Fruit fly (Drosophila melanogaster) whole organism, embryonic: ENCODE measurements around the gene p24-1.
A peak's percentile ranks its signal among the peaks of the same experiment; 100 is the strongest.

Experiments used
- Aef1 ChIP-seq: fragments of 200-800 bp; sonication (Bioruptor generic); IDR thresholded peaks from 3 replicates; pipeline ENCODE4 v1.3.6; 2022; ENCODE audit warnings: missing biosample characterization, missing genetic modification characterization
- Atf6 ChIP-seq: fragments of 200-800 bp; sonication (Bioruptor generic); IDR thresholded peaks from 2 replicates; pipeline ENCODE4 v1.3.6; 2022; ENCODE audit warnings: missing biosample characterization, missing genetic modification characterization
- CG11456 ChIP-seq: fragments of 200-800 bp; sonication (Bioruptor generic); IDR thresholded peaks from 3 replicates; pipeline ENCODE4 v1.3.6; 2022; ENCODE audit warnings: missing biosample characterization, missing genetic modification characterization
- CG11504 ChIP-seq: fragments of 200-800 bp; sonication (Bioruptor generic); optimal IDR thresholded peaks from 3 replicates; lab custom pipeline; 2019; ENCODE audit warnings: missing biosample characterization, mild to moderate bottlenecking, missing genetic modification characterization, moderate library complexity
- CG11560 ChIP-seq: fragments of 200-800 bp; sonication (Bioruptor generic); IDR thresholded peaks from 3 replicates; pipeline ENCODE4 v1.3.6; 2022; ENCODE audit warnings: missing biosample characterization, missing genetic modification characterization
- CG1603 ChIP-seq: fragments of 200-800 bp; sonication (Bioruptor generic); optimal IDR thresholded peaks from 2 replicates; lab custom pipeline; 2019; ENCODE audit warnings: missing biosample characterization, mild to moderate bottlenecking, missing genetic modification characterization, moderate library complexity
- CG17328 ChIP-seq: fragments of 200-800 bp; sonication (Bioruptor generic); IDR thresholded peaks from 2 replicates; pipeline ENCODE4 v1.3.6; 2022; ENCODE audit warnings: missing biosample characterization, missing genetic modification characterization
- CG17359 ChIP-seq: fragments of 200-800 bp; sonication (Bioruptor generic); optimal IDR thresholded peaks from 3 replicates; lab custom pipeline; 2018; ENCODE audit warnings: missing biosample characterization, mild to moderate bottlenecking, missing genetic modification characterization, moderate library complexity
- CG17385 ChIP-seq: fragments of 200-800 bp; sonication (Bioruptor generic); optimal IDR thresholded peaks from 3 replicates; lab custom pipeline; 2018; ENCODE audit warnings: missing biosample characterization, mild to moderate bottlenecking, missing genetic modification characterization
- CG18599 ChIP-seq: fragments of 200-800 bp; sonication (Bioruptor generic); optimal IDR thresholded peaks from 3 replicates; lab custom pipeline; 2017; ENCODE audit warnings: missing biosample characterization, missing genetic modification characterization, mild to moderate bottlenecking, moderate library complexity, missing genetic modification reagents
- CG31441 ChIP-seq: fragments of 200-800 bp; sonication (Bioruptor generic); IDR thresholded peaks from 2 replicates; pipeline ENCODE4 v1.3.6; 2022; ENCODE audit warnings: missing biosample characterization, missing genetic modification characterization
- CG32767 ChIP-seq: fragments of 200-800 bp; sonication (Bioruptor generic); IDR thresholded peaks from 2 replicates; pipeline ENCODE4 v1.3.6; 2022; ENCODE audit warnings: missing biosample characterization, missing genetic modification characterization
- CG4424 ChIP-seq: fragments of 200-800 bp; sonication (Bioruptor generic); optimal IDR thresholded peaks from 3 replicates; lab custom pipeline; 2016; ENCODE audit warnings: missing biosample characterization, missing genetic modification characterization
- CG7357 ChIP-seq: fragments of 200-800 bp; sonication (Bioruptor generic); IDR thresholded peaks from 3 replicates; pipeline ENCODE4 v1.3.6; 2022; ENCODE audit warnings: missing biosample characterization, missing genetic modification characterization
- CG7556 ChIP-seq: fragments of 200-800 bp; sonication (Bioruptor generic); optimal IDR thresholded peaks from 2 replicates; lab custom pipeline; 2017; ENCODE audit warnings: missing biosample characterization, mild to moderate bottlenecking, missing genetic modification characterization
- CG7839 ChIP-seq: fragments of 200-800 bp; sonication (Bioruptor generic); optimal IDR thresholded peaks from 3 replicates; lab custom pipeline; 2018; ENCODE audit warnings: missing biosample characterization, mild to moderate bottlenecking, missing genetic modification characterization, moderate library complexity
- Camta ChIP-seq: fragments of 200-800 bp; sonication (Bioruptor generic); optimal IDR thresholded peaks from 2 replicates; lab custom pipeline; 2016; ENCODE audit warnings: missing biosample characterization, missing genetic modification characterization
- CoRest ChIP-seq: fragments of 200-800 bp; sonication (Bioruptor generic); optimal IDR thresholded peaks from 3 replicates; lab custom pipeline; 2018; ENCODE audit warnings: missing biosample characterization, mild to moderate bottlenecking, missing genetic modification characterization, moderate library complexity
- Fer1 ChIP-seq: fragments of 200-800 bp; sonication (Bioruptor generic); optimal IDR thresholded peaks from 2 replicates; lab custom pipeline; 2017; ENCODE audit warnings: missing biosample characterization, mild to moderate bottlenecking, missing genetic modification characterization
- HHEX ChIP-seq: fragments of 200-800 bp; sonication (Bioruptor generic); optimal IDR thresholded peaks from 3 replicates; lab custom pipeline; 2017; ENCODE audit warnings: missing biosample characterization, mild to moderate bottlenecking, missing genetic modification characterization, missing genetic modification reagents
- Lim3 ChIP-seq: fragments of 200-800 bp; sonication (Bioruptor generic); IDR thresholded peaks from 2 replicates; pipeline ENCODE4 v1.3.6; 2022; ENCODE audit warnings: missing biosample characterization, missing genetic modification characterization
- Max ChIP-seq: fragments of 200-800 bp; sonication (Bioruptor generic); optimal IDR thresholded peaks from 2 replicates; lab custom pipeline; 2016; ENCODE audit warnings: missing biosample characterization, mild to moderate bottlenecking, missing genetic modification characterization
- Med ChIP-seq: fragments of 200-800 bp; sonication (Bioruptor generic); peaks from one replicate; lab custom pipeline; 2016; ENCODE audit warnings: missing biosample characterization, missing genetic modification characterization, mild to moderate bottlenecking, inconsistent platforms, moderate library complexity
- Myb ChIP-seq: fragments of 200-800 bp; sonication (Bioruptor generic); optimal IDR thresholded peaks from 2 replicates; lab custom pipeline; 2016; ENCODE audit warnings: missing biosample characterization, missing genetic modification characterization
- Nf-YA ChIP-seq: fragments of 200-800 bp; sonication (Bioruptor generic); IDR thresholded peaks from 2 replicates; pipeline ENCODE4 v1.3.6; 2022; ENCODE audit warnings: missing biosample characterization, missing genetic modification characterization
- Nf-YB ChIP-seq: fragments of 200-800 bp; sonication (Bioruptor generic); optimal IDR thresholded peaks from 3 replicates; lab custom pipeline; 2019; ENCODE audit warnings: missing biosample characterization, mild to moderate bottlenecking, missing genetic modification characterization, moderate library complexity
- Ptx1 ChIP-seq: fragments of 200-800 bp; sonication (Bioruptor generic); IDR thresholded peaks from 2 replicates; pipeline ENCODE4 v1.3.6; 2022; ENCODE audit warnings: missing biosample characterization, missing genetic modification characterization
- Rfx ChIP-seq: fragments of 200-800 bp; sonication (Bioruptor generic); IDR thresholded peaks from 2 replicates; pipeline ENCODE4 v1.3.6; 2022; ENCODE audit warnings: missing biosample characterization, missing genetic modification characterization
- Spps ChIP-seq: fragments of 200-800 bp; sonication (Bioruptor generic); optimal IDR thresholded peaks from 2 replicates; lab custom pipeline; 2018; ENCODE audit warnings: missing biosample characterization, mild to moderate bottlenecking, missing genetic modification characterization
- Xbp1 ChIP-seq: fragments of 200-800 bp; sonication (Bioruptor generic); optimal IDR thresholded peaks from 3 replicates; lab custom pipeline; 2016; ENCODE audit warnings: missing biosample characterization, mild to moderate bottlenecking, missing genetic modification characterization
- ac ChIP-seq: fragments of 200-800 bp; sonication (Bioruptor generic); optimal IDR thresholded peaks from 3 replicates; lab custom pipeline; 2017; ENCODE audit warnings: missing biosample characterization, mild to moderate bottlenecking, missing genetic modification characterization
- ara ChIP-seq: fragments of 200-800 bp; sonication (Bioruptor generic); IDR thresholded peaks from 2 replicates; pipeline ENCODE4 v1.3.6; 2022; ENCODE audit warnings: missing biosample characterization, missing genetic modification characterization
- az2 ChIP-seq: fragments of 200-800 bp; sonication (Bioruptor generic); optimal IDR thresholded peaks from 3 replicates; lab custom pipeline; 2016; ENCODE audit warnings: missing biosample characterization, missing genetic modification characterization
- caup ChIP-seq: fragments of 200-800 bp; sonication (Bioruptor generic); optimal IDR thresholded peaks from 3 replicates; lab custom pipeline; 2017; ENCODE audit warnings: missing biosample characterization, mild to moderate bottlenecking, missing genetic modification characterization, moderate library complexity; ENCODE audit not compliant: severe bottlenecking
- danr ChIP-seq: fragments of 200-800 bp; sonication (Bioruptor generic); IDR thresholded peaks from 2 replicates; pipeline ENCODE4 v1.3.6; 2022; ENCODE audit warnings: missing biosample characterization, missing genetic modification characterization
- dysf ChIP-seq: fragments of 200-800 bp; sonication (Bioruptor generic); IDR thresholded peaks from 3 replicates; pipeline ENCODE4 v1.3.6; 2022; ENCODE audit warnings: missing biosample characterization, missing genetic modification characterization
- esg ChIP-seq: fragments of 200-800 bp; sonication (Bioruptor generic); conservative IDR thresholded peaks from 2 replicates; pipeline ENCODE4 v1.3.6; 2022; ENCODE audit warnings: missing biosample characterization, missing genetic modification characterization
- fd64A ChIP-seq: fragments of 200-800 bp; sonication (Bioruptor generic); optimal IDR thresholded peaks from 3 replicates; lab custom pipeline; 2018; ENCODE audit warnings: missing biosample characterization, mild to moderate bottlenecking, missing genetic modification characterization
- fd96Cb ChIP-seq: fragments of 200-800 bp; sonication (Bioruptor generic); optimal IDR thresholded peaks from 2 replicates; lab custom pipeline; 2018; ENCODE audit warnings: missing biosample characterization, mild to moderate bottlenecking, missing genetic modification characterization, moderate library complexity
- gem ChIP-seq: fragments of 200-800 bp; sonication (Bioruptor generic); optimal IDR thresholded peaks from 2 replicates; lab custom pipeline; 2019; ENCODE audit warnings: missing biosample characterization, mild to moderate bottlenecking, missing genetic modification characterization, moderate library complexity
- gfzf ChIP-seq: fragments of 200-800 bp; sonication (Bioruptor generic); optimal IDR thresholded peaks from 2 replicates; lab custom pipeline; 2016; ENCODE audit warnings: missing biosample characterization, mild to moderate bottlenecking, missing genetic modification characterization, moderate library complexity
- lilli ChIP-seq: fragments of 200-800 bp; sonication (Bioruptor generic); optimal IDR thresholded peaks from 3 replicates; lab custom pipeline; 2016; ENCODE audit warnings: missing biosample characterization, missing genetic modification characterization
- maf-S ChIP-seq: fragments of 200-800 bp; sonication (Bioruptor generic); optimal IDR thresholded peaks from 2 replicates; lab custom pipeline; 2016; ENCODE audit warnings: missing biosample characterization, missing genetic modification characterization
- phol ChIP-seq: fragments of 200-800 bp; sonication (Bioruptor generic); optimal IDR thresholded peaks from 3 replicates; lab custom pipeline; 2018; ENCODE audit warnings: missing biosample characterization, mild to moderate bottlenecking, missing genetic modification characterization, moderate library complexity
- seq ChIP-seq: fragments of 200-800 bp; sonication (Bioruptor generic); IDR thresholded peaks from 2 replicates; pipeline ENCODE4 v1.3.6; 2022; ENCODE audit warnings: missing biosample characterization, missing genetic modification characterization
- sqz ChIP-seq: fragments of 200-800 bp; sonication (Bioruptor generic); optimal IDR thresholded peaks from 3 replicates; lab custom pipeline; 2018; ENCODE audit warnings: missing biosample characterization, mild to moderate bottlenecking, missing genetic modification characterization
- ssp ChIP-seq: fragments of 200-800 bp; sonication (Bioruptor generic); IDR thresholded peaks from 2 replicates; pipeline ENCODE4 v1.3.6; 2022; ENCODE audit warnings: missing biosample characterization, missing genetic modification characterization
- ttk ChIP-seq: fragments of 200-800 bp; sonication (Bioruptor generic); IDR thresholded peaks from 2 replicates; pipeline ENCODE4 v2.1.2; 2022; ENCODE audit warnings: missing biosample characterization, missing genetic modification characterization
- vvl ChIP-seq: fragments of 200-800 bp; sonication (Bioruptor generic); IDR thresholded peaks from 2 replicates; pipeline ENCODE4 v1.3.6; 2022; ENCODE audit warnings: missing biosample characterization, missing genetic modification characterization

The p24-1 gene

DNA sequence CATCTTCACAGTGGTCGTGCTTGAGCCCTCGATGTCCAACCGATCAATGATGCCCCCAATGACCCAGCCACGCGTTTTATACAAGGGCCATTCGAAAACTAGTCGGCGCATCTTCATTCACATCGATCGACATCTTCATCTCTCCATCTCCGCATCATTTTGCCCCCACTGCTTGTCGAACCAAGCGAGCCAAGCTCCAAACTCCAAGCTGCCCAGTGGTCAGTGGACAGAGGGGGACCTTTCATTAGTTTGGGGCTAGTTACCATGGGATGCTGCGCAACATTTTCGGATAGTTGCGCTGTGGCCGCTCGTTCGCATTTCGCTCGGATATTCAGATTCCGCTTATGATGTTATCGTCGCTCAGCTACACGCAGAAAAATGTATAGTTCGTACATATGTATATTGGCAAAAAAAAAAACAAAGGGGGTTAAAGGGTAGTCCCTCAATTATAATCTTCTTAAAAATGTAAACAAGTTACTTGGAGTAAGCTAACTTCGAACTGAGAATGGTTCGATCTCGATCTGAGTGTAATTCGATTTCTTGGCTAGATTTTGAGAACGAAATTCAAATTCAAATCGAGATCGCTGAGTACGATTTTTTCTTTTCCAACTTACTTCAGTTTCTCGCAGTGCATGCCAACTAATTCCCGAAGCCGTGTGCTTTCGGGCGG, 6.1 kb downstream of the p24-1 start, which contains the start of gene CG15740 (continued):
- TF ChIP-seq Nf-YB (GFP tag; lab: Kevin White, UChicago) (no peak), CG11456 (GFP tag; lab: Robert Waterston, UW) (0 out of 3 replicates have a peak, but pooled peaks have one; percentile 9), lilli (GFP tag; lab: Kevin White, UChicago) (peak; percentile 9), dysf (GFP tag; lab: Robert Waterston, UW) (peak; percentile 77), ac (GFP tag; lab: Kevin White, UChicago) (no peak), CG18599 (GFP tag; lab: Kevin White, UChicago) (peak; percentile 19), CG11504 (tag; lab: Kevin White, UChicago) (peak; percentile 73), ttk (GFP tag; lab: Robert Waterston, UW) (peak; percentile 58; the same call in 1 of the 2 replicates), CG31441 (peak; percentile 63), CG7556 (GFP tag; lab: Kevin White, UChicago) (peak; percentile 47), Fer1 (GFP tag; lab: Kevin White, UChicago) (peak; percentile 10), esg (GFP tag; lab: Robert Waterston, UW) (peak; percentile 69), HHEX (GFP tag; lab: Kevin White, UChicago) (peak; percentile 14), Max (GFP tag; lab: Kevin White, UChicago) (no peak), CG17359 (tag; lab: Kevin White, UChicago) (peak; percentile 42), ssp (GFP tag; lab: Robert Waterston, UW) (peak; percentile 47), sqz (GFP tag; lab: Kevin White, UChicago) (no peak), CG1603 (tag; lab: Kevin White, UChicago) (peak; percentile 38), Atf6 (peak; percentile 73; the same call in 1 of the 2 replicates), CoRest (tag; lab: Kevin White, UChicago) (peak; percentile 32), phol (tag; lab: Kevin White, UChicago) (peak; percentile 43), gfzf (GFP tag; lab: Kevin White, UChicago) (no peak), fd96Cb (tag; lab: Kevin White, UChicago) (peak; percentile 14), Spps (tag; lab: Kevin White, UChicago) (no peak), Nf-YA (GFP tag; lab: Robert Waterston, UW) (peak; percentile 50; the same call in 1 of the 2 replicates), maf-S (GFP tag; lab: Kevin White, UChicago) (no peak), Camta (GFP tag; lab: Kevin White, UChicago) (peak; percentile 46), CG17385 (peak; percentile 8), az2 (GFP tag; lab: Kevin White, UChicago) (no peak), vvl (GFP tag; lab: Robert Waterston, UW) (peak; percentile 52), Rfx (GFP tag; lab: Robert Waterston, UW) (peak; percentile 48; the same call in 1 of the 2 replicates), ara (GFP tag; lab: Robert Waterston, UW) (peak; percentile 31; the same call in 1 of the 2 replicates), CG11560 (no peak), fd64A (GFP tag; lab: Kevin White, UChicago) (no peak), CG17328 (GFP tag; lab: Robert Waterston, UW) (peak; percentile 47; the same call in 1 of the 2 replicates), CG7839 (tag; lab: Kevin White, UChicago) (peak; percentile 55), Ptx1 (peak; percentile 78), Xbp1 (GFP tag; lab: Kevin White, UChicago) (peak; percentile 45), danr (GFP tag; lab: Robert Waterston, UW) (peak; percentile 53; the same call in 1 of the 2 replicates), Lim3 (GFP tag; lab: Robert Waterston, UW) (0 out of 2 replicates have a peak, but pooled peaks have one; percentile 10), caup (GFP tag; lab: Kevin White, UChicago) (peak; percentile 14), CG4424 (GFP tag; lab: Kevin White, UChicago) (peak; percentile 42), gem (tag; lab: Kevin White, UChicago) (peak; percentile 53), Aef1 (GFP tag; lab: Robert Waterston, UW) (peak; percentile 63), seq (GFP tag; lab: Robert Waterston, UW) (peak; percentile 76), Myb (no peak), CG7357 (GFP tag; lab: Robert Waterston, UW) (0 out of 3 replicates have a peak, but pooled peaks have one; percentile 25), CG32767 (peak; percentile 42; the same call in 1 of the 2 replicates), Med (GFP tag; lab: Kevin White, UChicago) (peak; percentile 84)
